Worm (Caenorhabditis elegans): ENCODE results near the gene hrpl-1.

DNA sequence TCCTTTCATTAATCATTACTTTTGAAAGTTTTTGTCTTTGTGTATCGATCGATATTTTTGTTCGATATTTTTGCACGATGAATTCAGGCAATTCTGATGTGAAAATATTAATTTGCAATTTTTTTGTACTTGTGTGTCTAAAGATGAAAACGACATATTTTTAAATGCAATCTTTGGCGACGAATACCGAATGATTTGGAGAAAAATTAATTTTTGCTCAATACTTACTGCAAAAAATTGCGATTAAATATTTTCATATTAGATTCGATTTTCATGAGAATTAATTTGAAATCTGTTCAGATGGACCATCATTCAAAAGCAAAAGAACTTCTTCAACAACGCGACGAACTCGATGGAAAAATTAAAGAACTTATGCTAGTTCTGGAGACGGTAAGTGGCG is 3.3 kb downstream of the hrpl-1 start, which contains the start of gene psmd-9:
- TF ChIP-seq zag-1 (tag; optimal IDR thresholded peaks at IDR 0.05): no peak
- TF ChIP-seq ama-1 (optimal IDR thresholded peaks at IDR 0.05): no peak
- no peak for TF ChIP-seq skn-1 (tag; optimal IDR thresholded peaks at IDR 0.05)
- no peak for TF ChIP-seq fos-1 (tag; optimal IDR thresholded peaks at IDR 0.05)
- TF ChIP-seq nhr-67 (tag; optimal IDR thresholded peaks at IDR 0.05): no peak
- no peak for TF ChIP-seq elt-1 (tag; optimal IDR thresholded peaks at IDR 0.05)
- no peak for TF ChIP-seq ceh-9 (tag; optimal IDR thresholded peaks at IDR 0.05)
- no peak for TF ChIP-seq nfya-1 (tag; optimal IDR thresholded peaks at IDR 0.05; ENCODE audit: insufficient read depth)
- TF ChIP-seq hmg-11 (tag; optimal IDR thresholded peaks at IDR 0.05): no peak
- TF ChIP-seq lin-15B (tag; optimal IDR thresholded peaks at IDR 0.05): no peak
- no peak for TF ChIP-seq tbx-2 (tag; optimal IDR thresholded peaks at IDR 0.05)

All from whole organism, L3 larva.